Worm (Caenorhabditis elegans) whole organism, L4/young adult: ENCODE results near the gene rfip-2.

Experiments used
- W03F9.2 ChIP-seq: fragments of 150-350 bp; optimal IDR thresholded peaks from 2 replicates; lab custom pipeline; 2014; ENCODE audit warnings: missing biosample characterization, missing genetic modification characterization
- dao-5 ChIP-seq: sonication (generic microtip); optimal IDR thresholded peaks from 2 replicates; lab custom pipeline; 2016; ENCODE audit warnings: missing genotype, missing genetic modification characterization, moderate library complexity, missing compliant biosample characterization
- him-1 ChIP-seq: sonication (generic microtip); optimal IDR thresholded peaks from 2 replicates; lab custom pipeline; 2016; ENCODE audit warnings: missing genotype, missing genetic modification reagents, missing genetic modification characterization, missing compliant biosample characterization

DNA sequence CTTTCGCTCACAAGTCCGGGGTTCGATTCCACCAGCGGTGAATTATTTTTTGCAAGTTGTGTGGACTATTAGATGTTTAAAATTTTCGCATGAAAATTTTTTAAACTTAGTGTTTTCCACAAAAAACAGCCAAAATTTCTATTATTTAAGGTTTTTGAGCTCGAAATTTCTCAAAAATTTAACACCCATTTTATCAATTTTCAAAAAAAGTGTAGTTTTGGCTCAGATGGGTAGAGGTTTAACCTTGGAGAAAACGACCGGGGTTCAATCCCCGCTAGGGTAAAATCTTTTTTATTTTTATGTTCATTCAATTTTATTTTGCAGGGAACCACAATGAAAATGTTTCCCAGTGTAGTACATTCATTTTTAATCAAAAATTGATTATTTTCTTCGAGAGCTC is 45.7 kb downstream of the rfip-2 start:
- TF ChIP-seq W03F9.2 (no peak), him-1 (tag; lab: Kevin White, UChicago) (no peak), dao-5 (tag; lab: Kevin White, UChicago) (no peak)
